Fruit fly (Drosophila melanogaster): ENCODE data around the gene Sema5c.

- TF ChIP-seq EcR (GFP tag; optimal IDR thresholded peaks at IDR 0.05) (peak; percentile 26), CG9948 (tag; optimal IDR thresholded peaks at IDR 0.05) (no peak), CG32121 (GFP tag; IDR thresholded peaks at IDR 0.05) (no peak), Pif1A (GFP tag; optimal IDR thresholded peaks at IDR 0.05) (no peak), rn (GFP tag; IDR thresholded peaks at IDR 0.05) (no peak), CG12605 (GFP tag; IDR thresholded peaks at IDR 0.05) (no peak), CG8301 (tag; optimal IDR thresholded peaks at IDR 0.05) (no peak), CG13204 (GFP tag; optimal IDR thresholded peaks at IDR 0.05) (no peak), Pif1B (GFP tag; optimal IDR thresholded peaks at IDR 0.05) (no peak), CG8159 (tag; optimal IDR thresholded peaks at IDR 0.05) (peak; percentile 14), Snoo (tag; optimal IDR thresholded peaks at IDR 0.05) (no peak), CG34367 (tag; optimal IDR thresholded peaks at IDR 0.05) (no peak), Ets98B (GFP tag; IDR thresholded peaks at IDR 0.05) (no peak)
These were observed 2.9 kb downstream of the Sema5c start for dm6 chr3L:12078551-12079318.
